Fruit fly (Drosophila melanogaster) whole organism, embryonic: ENCODE data around the gene CG34001.

ENCODE experiments used
- CG10274 ChIP-seq: fragments of 200-800 bp; sonication (Bioruptor generic); optimal IDR thresholded peaks from 3 replicates; lab custom pipeline; 2017; ENCODE audit warnings: missing biosample characterization, mild to moderate bottlenecking, missing genetic modification characterization
- CG13894 ChIP-seq: fragments of 200-800 bp; sonication (Bioruptor generic); optimal IDR thresholded peaks from 3 replicates; lab custom pipeline; 2018; ENCODE audit warnings: missing biosample characterization, mild to moderate bottlenecking, missing genetic modification characterization, moderate library complexity
- CG15601 ChIP-seq: fragments of 200-800 bp; sonication (Bioruptor generic); optimal IDR thresholded peaks from 3 replicates; lab custom pipeline; 2019; ENCODE audit warnings: missing biosample characterization, mild to moderate bottlenecking, missing genetic modification characterization, moderate library complexity
- Sin3A ChIP-seq: fragments of >200 bp; optimal IDR thresholded peaks from 2 replicates; lab custom pipeline; 2018
- bcd ChIP-seq: fragments of 200-800 bp; sonication (Bioruptor generic); optimal IDR thresholded peaks from 2 replicates; lab custom pipeline; 2017; ENCODE audit warnings: missing biosample characterization, mild to moderate bottlenecking, missing genetic modification characterization
- dmrt11E ChIP-seq: fragments of 200-800 bp; sonication (Bioruptor generic); optimal IDR thresholded peaks from 3 replicates; lab custom pipeline; 2018; ENCODE audit warnings: missing biosample characterization, mild to moderate bottlenecking, missing genetic modification characterization, moderate library complexity
- gem ChIP-seq: fragments of 200-800 bp; sonication (Bioruptor generic); optimal IDR thresholded peaks from 2 replicates; lab custom pipeline; 2019; ENCODE audit warnings: missing biosample characterization, mild to moderate bottlenecking, missing genetic modification characterization, moderate library complexity
- pfk ChIP-seq: fragments of 200-800 bp; sonication (Bioruptor generic); optimal IDR thresholded peaks from 2 replicates; lab custom pipeline; 2018; ENCODE audit warnings: missing biosample characterization, mild to moderate bottlenecking, missing genetic modification characterization, moderate library complexity
- pita ChIP-seq: fragments of 200-800 bp; sonication (Bioruptor generic); optimal IDR thresholded peaks from 2 replicates; lab custom pipeline; 2017; ENCODE audit warnings: missing biosample characterization, mild to moderate bottlenecking, missing genetic modification characterization
- ro ChIP-seq: fragments of 200-800 bp; sonication (Bioruptor generic); IDR thresholded peaks from 2 replicates; pipeline ENCODE4 v1.3.6; 2022; ENCODE audit warnings: missing biosample characterization, missing genetic modification characterization
- sim ChIP-seq: fragments of 200-800 bp; sonication (Bioruptor generic); IDR thresholded peaks from 2 replicates; pipeline ENCODE4 v1.3.6; 2022; ENCODE audit warnings: missing biosample characterization, missing genetic modification characterization

- no peak for TF ChIP-seq ro
- no peak for TF ChIP-seq bcd (GFP tag; lab: Kevin White, UChicago)
- no peak for TF ChIP-seq Sin3A (lab: Kevin White, UChicago)
- no peak for TF ChIP-seq pita (GFP tag; lab: Kevin White, UChicago)
- TF ChIP-seq CG15601 (tag; lab: Kevin White, UChicago) = no peak
- no peak for TF ChIP-seq gem
- no peak for TF ChIP-seq pfk (GFP tag; lab: Kevin White, UChicago)
- TF ChIP-seq CG13894 (tag; lab: Kevin White, UChicago) = no peak
- TF ChIP-seq sim = no peak
- TF ChIP-seq dmrt11E = no peak
- TF ChIP-seq CG10274 (GFP tag; lab: Kevin White, UChicago) = no peak
Measured at dm6 chr3L:10629969-10630368, 910 bp upstream of the CG34001 start, which contains the start of gene CG42536.
